Worm (Caenorhabditis elegans) whole organism, L1 larva: ENCODE data around the gene C02H6.1.

Experiments
- aly-2 ChIP-seq: fragments of 150-350 bp; optimal IDR thresholded peaks from 2 replicates; lab custom pipeline; 2014; ENCODE audit warnings: missing biosample characterization, missing genetic modification characterization
- ama-1 ChIP-seq: fragments of 150-350 bp; optimal IDR thresholded peaks from 2 replicates; lab custom pipeline; 2014
- egl-27 ChIP-seq, 2 experiments: fragments of 150-350 bp in 1 of 2; sonication (generic microtip); optimal IDR thresholded peaks; 3 replicates each; lab custom pipeline; 2017 to 2018; ENCODE audit warnings: missing biosample characterization in 2 of 2, missing genetic modification characterization in 2 of 2, missing genetic modification reagents in 2 of 2
- skn-1 ChIP-seq: fragments of 150-350 bp; optimal IDR thresholded peaks from 2 replicates; lab custom pipeline; 2014; ENCODE audit warnings: missing biosample characterization, missing genetic modification characterization
- snpc-4 ChIP-seq: fragments of 150-350 bp; optimal IDR thresholded peaks from 2 replicates; lab custom pipeline; 2014; ENCODE audit warnings: missing biosample characterization, missing genetic modification characterization
- unc-62 ChIP-seq: fragments of 150-350 bp; optimal IDR thresholded peaks from 2 replicates; lab custom pipeline; 2014; ENCODE audit warnings: missing biosample characterization, missing genetic modification reagents, missing genetic modification characterization
- ztf-4 ChIP-seq: fragments of 150-350 bp; optimal IDR thresholded peaks from 2 replicates; lab custom pipeline; 2014; ENCODE audit warnings: missing biosample characterization, missing genetic modification characterization

DNA sequence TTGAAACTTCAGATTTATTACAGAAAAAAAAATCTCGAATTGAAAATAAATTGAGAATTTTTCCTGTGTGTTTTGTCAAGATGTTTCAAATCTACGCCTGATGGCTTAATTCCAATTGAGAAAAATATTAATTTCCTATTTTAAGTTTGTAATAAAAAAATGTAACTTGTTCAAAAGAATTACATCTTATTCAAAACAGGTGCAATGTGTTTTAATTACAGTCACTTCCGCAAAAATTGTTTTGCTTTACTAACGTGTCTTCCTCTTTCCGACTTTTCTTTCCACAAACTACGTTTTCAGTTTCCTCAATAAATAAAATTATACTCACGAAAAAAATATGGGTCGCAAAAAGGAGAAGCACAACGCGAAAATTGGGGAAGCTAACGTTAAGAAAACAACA lies 48.3 kb upstream of the C02H6.1 start, which contains the start of gene F25E5.16:
- TF ChIP-seq snpc-4 (tag; lab: Kevin White, UChicago) = no peak
- no peak for TF ChIP-seq egl-27 (tag; optimal IDR thresholded peaks at IDR 0.05; lab: Kevin White, UChicago)
- TF ChIP-seq ama-1 (lab: Kevin White, UChicago) = no peak
- TF ChIP-seq skn-1 = no peak
- TF ChIP-seq unc-62 = no peak
- TF ChIP-seq aly-2 (tag; lab: Kevin White, UChicago) = no peak
- TF ChIP-seq ztf-4 (tag; lab: Kevin White, UChicago) = no peak
